Fruit fly (Drosophila melanogaster) whole organism, embryonic: ENCODE measurements around the gene cold.

Source experiments
- BEAF-32 ChIP-seq: fragments of 200-800 bp; sonication (Bioruptor generic); optimal IDR thresholded peaks from 3 replicates; lab custom pipeline; 2017; ENCODE audit warnings: missing biosample characterization, missing genetic modification characterization, mild to moderate bottlenecking, moderate library complexity, missing genetic modification reagents
- CG10431 ChIP-seq: fragments of 200-800 bp; sonication (Bioruptor generic); optimal IDR thresholded peaks from 3 replicates; lab custom pipeline; 2018; ENCODE audit warnings: missing biosample characterization, mild to moderate bottlenecking, missing genetic modification characterization
- NK7.1 ChIP-seq: fragments of 200-800 bp; sonication (Bioruptor generic); optimal IDR thresholded peaks from 3 replicates; lab custom pipeline; 2016; ENCODE audit warnings: missing biosample characterization, missing genetic modification characterization
- Nf-YC ChIP-seq: fragments of 200-800 bp; optimal IDR thresholded peaks from 3 replicates; lab custom pipeline; 2019; ENCODE audit warnings: missing biosample characterization, mild to moderate bottlenecking, missing genetic modification characterization, moderate library complexity
- dmrt99B ChIP-seq: fragments of 200-800 bp; sonication (Bioruptor generic); optimal IDR thresholded peaks from 2 replicates; lab custom pipeline; 2018; ENCODE audit warnings: missing biosample characterization, mild to moderate bottlenecking, missing genetic modification characterization, moderate library complexity
- emc ChIP-seq: fragments of 200-800 bp; sonication (Bioruptor generic); optimal IDR thresholded peaks from 2 replicates; lab custom pipeline; 2016; ENCODE audit warnings: missing biosample characterization, missing genetic modification characterization
- lilli ChIP-seq: fragments of 200-800 bp; sonication (Bioruptor generic); optimal IDR thresholded peaks from 3 replicates; lab custom pipeline; 2016; ENCODE audit warnings: missing biosample characterization, missing genetic modification characterization
- psq ChIP-seq: fragments of 200-800 bp; sonication (Bioruptor generic); optimal IDR thresholded peaks from 2 replicates; lab custom pipeline; 2017; ENCODE audit warnings: missing biosample characterization, missing genetic modification characterization
- z ChIP-seq: fragments of 200-800 bp; sonication (Bioruptor generic); IDR thresholded peaks from 3 replicates; pipeline ENCODE4 v1.3.6; 2022; ENCODE audit warnings: missing biosample characterization, missing genetic modification characterization

DNA sequence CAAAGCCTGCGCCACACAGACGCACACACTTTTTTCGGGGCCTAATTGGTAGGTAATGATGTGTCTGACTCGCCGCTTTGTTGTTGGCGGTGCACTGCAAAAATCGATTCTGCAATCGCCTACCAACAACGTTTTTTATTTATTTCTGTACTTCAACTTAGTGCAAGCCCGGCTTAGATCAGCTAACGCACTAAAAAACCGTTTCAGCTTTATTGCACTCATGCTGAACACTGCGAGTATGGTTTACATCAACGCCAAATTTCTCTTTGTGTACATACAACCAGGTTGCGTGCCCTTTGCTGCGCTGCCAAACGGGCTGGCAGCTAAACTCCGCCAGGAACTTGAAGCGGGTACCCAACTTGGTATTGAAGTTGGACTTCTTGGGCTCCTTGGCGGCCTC is 43.8 kb upstream of the cold start:
- TF ChIP-seq emc (GFP tag; lab: Kevin White, UChicago), result no peak
- TF ChIP-seq z, result no peak
- TF ChIP-seq NK7.1 (GFP tag; lab: Kevin White, UChicago), result no peak
- no peak for TF ChIP-seq BEAF-32 (GFP tag; lab: Kevin White, UChicago)
- no peak for TF ChIP-seq Nf-YC (tag; lab: Kevin White, UChicago)
- TF ChIP-seq CG10431 (GFP tag; lab: Kevin White, UChicago), result no peak
- TF ChIP-seq lilli (GFP tag; lab: Kevin White, UChicago), result peak; percentile 39
- TF ChIP-seq dmrt99B (tag; lab: Kevin White, UChicago), result peak; percentile 35
- TF ChIP-seq psq (GFP tag; lab: Kevin White, UChicago), result no peak
